Worm (Caenorhabditis elegans) whole organism, L1 larva: ENCODE measurements around the gene chil-24.
A peak's percentile ranks its signal among the peaks of the same experiment; 100 is the strongest.

ENCODE experiments used
- F16B12.6 ChIP-seq: fragments of 150-350 bp; optimal IDR thresholded peaks from 2 replicates; lab custom pipeline; 2014; ENCODE audit warnings: missing biosample characterization, missing genetic modification characterization
- Y116A8C.19 ChIP-seq: sonication (generic microtip); optimal IDR thresholded peaks from 2 replicates; lab custom pipeline; 2016; ENCODE audit warnings: missing compliant biosample characterization, missing genetic modification characterization, borderline replicate concordance
- alr-1 ChIP-seq: fragments of 200-800 bp; sonication (Bioruptor generic); optimal IDR thresholded peaks from 2 replicates; lab custom pipeline; 2018; ENCODE audit warnings: borderline replicate concordance, mild to moderate bottlenecking, missing genetic modification characterization, missing compliant biosample characterization
- blmp-1 ChIP-seq: fragments of 150-350 bp; optimal IDR thresholded peaks from 2 replicates; lab custom pipeline; 2014; ENCODE audit warnings: missing biosample characterization, missing genetic modification characterization
- ceh-63 ChIP-seq: fragments of 200-800 bp; sonication (Bioruptor generic); optimal IDR thresholded peaks from 2 replicates; lab custom pipeline; 2018; ENCODE audit warnings: mild to moderate bottlenecking, missing genetic modification characterization, missing compliant biosample characterization
- ceh-90 ChIP-seq: sonication (generic microtip); optimal IDR thresholded peaks from 2 replicates; lab custom pipeline; 2016; ENCODE audit warnings: missing genetic modification characterization, missing compliant biosample characterization
- ces-1 ChIP-seq: fragments of 150-350 bp; optimal IDR thresholded peaks from 2 replicates; lab custom pipeline; 2014; ENCODE audit warnings: missing biosample characterization, missing genetic modification reagents, missing genetic modification characterization
- dpl-1 ChIP-seq, 3 experiments: fragments of 150-350 bp in 2 of 3; sonication (generic microtip) in 1 of 3; optimal IDR thresholded peaks; 2 replicates each; lab custom pipeline; 2014 to 2017; ENCODE audit warnings: missing biosample characterization in 3 of 3, missing genetic modification characterization in 3 of 3, missing genetic modification reagents in 3 of 3
- dsc-1 ChIP-seq: sonication (generic microtip); optimal IDR thresholded peaks from 2 replicates; lab custom pipeline; 2016; ENCODE audit warnings: mild to moderate bottlenecking, missing genetic modification characterization, missing compliant biosample characterization
- efl-1 ChIP-seq, 4 experiments: fragments of 150-350 bp; optimal IDR thresholded peaks in 3 of 4; peaks in 1 of 4; 1 replicate in 1 of 4; 2 replicates in 3 of 4; lab custom pipeline; 2014; ENCODE audit warnings: missing biosample characterization in 2 of 4, missing genetic modification characterization in 2 of 4, missing genetic modification reagents in 2 of 4
- fkh-10 ChIP-seq: sonication (generic microtip); optimal IDR thresholded peaks from 2 replicates; lab custom pipeline; 2017; ENCODE audit warnings: missing biosample characterization, missing genetic modification reagents, missing genetic modification characterization
- fkh-4 ChIP-seq: sonication (generic microtip); optimal IDR thresholded peaks from 2 replicates; lab custom pipeline; 2016; ENCODE audit warnings: missing compliant biosample characterization, missing genetic modification characterization, borderline replicate concordance
- grh-1 ChIP-seq: fragments of 200-800 bp; sonication (Bioruptor generic); IDR thresholded peaks from 2 replicates; pipeline ENCODE4 v1.3.6; 2022; ENCODE audit warnings: missing genetic modification reagents, missing genetic modification characterization, missing compliant biosample characterization
- hpl-2 ChIP-seq: fragments of 150-350 bp; optimal IDR thresholded peaks from 2 replicates; lab custom pipeline; 2014; ENCODE audit warnings: missing biosample characterization, missing genetic modification reagents, missing genetic modification characterization
- isw-1 ChIP-seq: fragments of 200-800 bp; sonication (Bioruptor generic); IDR thresholded peaks from 2 replicates; pipeline ENCODE4 v1.3.6; 2022; ENCODE audit warnings: missing genetic modification characterization, missing compliant biosample characterization
- lin-14 ChIP-seq: fragments of 200-800 bp; sonication (Bioruptor generic); optimal IDR thresholded peaks from 2 replicates; lab custom pipeline; 2018; ENCODE audit warnings: mild to moderate bottlenecking, missing genetic modification characterization, moderate library complexity, missing compliant biosample characterization
- lin-35 ChIP-seq, 2 experiments: fragments of 150-350 bp; optimal IDR thresholded peaks; 2 replicates each; lab custom pipeline; 2014; ENCODE audit warnings: missing biosample characterization in 2 of 2, missing genetic modification characterization in 2 of 2, missing genetic modification reagents in 2 of 2
- lin-39 ChIP-seq: fragments of 150-350 bp; optimal IDR thresholded peaks from 2 replicates; lab custom pipeline; 2014; ENCODE audit warnings: missing biosample characterization, missing genetic modification reagents, missing genetic modification characterization
- lsy-2 ChIP-seq, 2 experiments: fragments of 150-350 bp; optimal IDR thresholded peaks; 2 replicates each; lab custom pipeline; 2014; ENCODE audit warnings: missing biosample characterization in 2 of 2, missing genetic modification characterization in 2 of 2
- mdl-1 ChIP-seq, 2 experiments: fragments of 150-350 bp; optimal IDR thresholded peaks; 2 replicates each; lab custom pipeline; 2014 to 2017; ENCODE audit warnings: missing biosample characterization in 2 of 2, missing genetic modification characterization in 2 of 2, inconsistent platforms in 1 of 2
- mep-1 ChIP-seq: fragments of 150-350 bp; optimal IDR thresholded peaks from 2 replicates; lab custom pipeline; 2014; ENCODE audit warnings: missing biosample characterization, missing genetic modification characterization
- nhr-11 ChIP-seq: fragments of 150-350 bp; optimal IDR thresholded peaks from 2 replicates; lab custom pipeline; 2014; ENCODE audit warnings: missing biosample characterization, missing genetic modification characterization
- nhr-20 ChIP-seq: sonication (generic microtip); optimal IDR thresholded peaks from 2 replicates; lab custom pipeline; 2016; ENCODE audit warnings: mild to moderate bottlenecking, missing genetic modification characterization, missing compliant biosample characterization
- nhr-47 ChIP-seq: sonication (generic microtip); optimal IDR thresholded peaks from 2 replicates; lab custom pipeline; 2016; ENCODE audit warnings: mild to moderate bottlenecking, missing genetic modification characterization, moderate library complexity, missing compliant biosample characterization
- nhr-71 ChIP-seq: sonication (generic microtip); optimal IDR thresholded peaks from 2 replicates; lab custom pipeline; 2016; ENCODE audit warnings: mild to moderate bottlenecking, missing genetic modification characterization, moderate library complexity, missing compliant biosample characterization
- nhr-76 ChIP-seq: sonication (generic microtip); optimal IDR thresholded peaks from 2 replicates; lab custom pipeline; 2017; ENCODE audit warnings: missing biosample characterization, missing genetic modification characterization
- nhr-84 ChIP-seq: sonication (generic microtip); optimal IDR thresholded peaks from 2 replicates; lab custom pipeline; 2017; ENCODE audit warnings: missing biosample characterization, missing genetic modification characterization
- nhr-85 ChIP-seq: sonication (generic microtip); peaks from one replicate; lab custom pipeline; 2016; ENCODE audit warnings: missing genetic modification characterization, inconsistent platforms, missing compliant biosample characterization
- nhr-90 ChIP-seq: sonication (generic microtip); optimal IDR thresholded peaks from 2 replicates; lab custom pipeline; 2016; ENCODE audit warnings: mild to moderate bottlenecking, missing genetic modification characterization, missing compliant biosample characterization; ENCODE audit not compliant: poor library complexity
- pag-3 ChIP-seq: sonication (generic microtip); optimal IDR thresholded peaks from 2 replicates; lab custom pipeline; 2017; ENCODE audit warnings: missing genetic modification characterization, mild to moderate bottlenecking, missing compliant biosample characterization, antibody characterized with exemption, borderline replicate concordance; ENCODE audit not compliant: insufficient read depth
- rnt-1 ChIP-seq: sonication (generic microtip); optimal IDR thresholded peaks from 2 replicates; lab custom pipeline; 2016; ENCODE audit warnings: mild to moderate bottlenecking, missing genetic modification characterization, moderate library complexity, missing compliant biosample characterization
- skn-1 ChIP-seq: fragments of 150-350 bp; optimal IDR thresholded peaks from 2 replicates; lab custom pipeline; 2014; ENCODE audit warnings: missing biosample characterization, missing genetic modification characterization
- snpc-4 ChIP-seq: fragments of 150-350 bp; optimal IDR thresholded peaks from 2 replicates; lab custom pipeline; 2014; ENCODE audit warnings: missing biosample characterization, missing genetic modification characterization
- snu-23 ChIP-seq: sonication (generic microtip); optimal IDR thresholded peaks from 2 replicates; lab custom pipeline; 2016; ENCODE audit warnings: missing genetic modification characterization, missing compliant biosample characterization
- sox-4 ChIP-seq: sonication (generic microtip); optimal IDR thresholded peaks from 2 replicates; lab custom pipeline; 2016; ENCODE audit warnings: missing genetic modification characterization, missing compliant biosample characterization
- sptf-1 ChIP-seq: fragments of 150-350 bp; optimal IDR thresholded peaks from 2 replicates; lab custom pipeline; 2014; ENCODE audit warnings: missing biosample characterization, missing genetic modification characterization
- sup-37 ChIP-seq: fragments of 200-800 bp; sonication (Bioruptor generic); optimal IDR thresholded peaks from 2 replicates; lab custom pipeline; 2018; ENCODE audit warnings: mild to moderate bottlenecking, missing genetic modification characterization, missing compliant biosample characterization
- swsn-7 ChIP-seq: sonication (generic microtip); optimal IDR thresholded peaks from 2 replicates; lab custom pipeline; 2016; ENCODE audit warnings: missing genetic modification characterization, missing compliant biosample characterization
- tbx-2 ChIP-seq: sonication (generic microtip); optimal IDR thresholded peaks from 2 replicates; lab custom pipeline; 2016; ENCODE audit warnings: missing genetic modification characterization, missing compliant biosample characterization
- unc-30 ChIP-seq: sonication (generic microtip); optimal IDR thresholded peaks from 2 replicates; lab custom pipeline; 2017; ENCODE audit warnings: missing biosample characterization, missing genetic modification characterization
- unc-98 ChIP-seq: fragments of 200-800 bp; sonication (Bioruptor generic); IDR thresholded peaks from 2 replicates; pipeline ENCODE4 v1.3.6; 2022; ENCODE audit warnings: missing genetic modification characterization, missing compliant biosample characterization
- xbp-1 ChIP-seq: sonication (generic microtip); optimal IDR thresholded peaks from 2 replicates; lab custom pipeline; 2016; ENCODE audit warnings: missing genetic modification characterization, missing compliant biosample characterization
- zip-4 ChIP-seq: fragments of 200-800 bp; sonication (Bioruptor generic); optimal IDR thresholded peaks from 2 replicates; lab custom pipeline; 2018; ENCODE audit warnings: mild to moderate bottlenecking, missing genetic modification characterization, moderate library complexity, missing compliant biosample characterization
- ztf-4 ChIP-seq: fragments of 150-350 bp; optimal IDR thresholded peaks from 2 replicates; lab custom pipeline; 2014; ENCODE audit warnings: missing biosample characterization, missing genetic modification characterization

chil-24 gene

DNA sequence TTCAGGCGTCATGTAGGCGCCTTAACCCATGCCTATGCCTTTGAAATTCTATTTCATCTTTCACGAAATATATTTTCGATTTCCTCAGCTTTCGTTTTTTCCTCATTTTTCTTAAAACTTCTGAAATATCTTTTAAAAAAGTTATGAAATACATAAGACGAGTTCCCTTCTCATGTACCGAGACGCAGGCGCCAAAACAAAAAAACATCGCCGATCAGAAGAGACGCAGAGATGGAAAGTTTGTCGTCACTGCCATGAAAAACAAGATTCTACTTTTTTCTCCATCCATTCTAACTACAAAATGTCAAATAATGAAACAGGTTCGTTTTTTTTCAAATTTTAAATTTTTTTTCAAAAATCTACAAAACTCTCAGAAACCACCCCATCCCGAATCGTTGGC, at the start of gene chil-24:
chil-24 (plus strand) TSS at position 156 of the 400 bp plus-strand sequence.
- TF ChIP-seq nhr-90 (tag; lab: Kevin White, UChicago): no peak
- no peak for TF ChIP-seq nhr-71 (tag; lab: Kevin White, UChicago)
- TF ChIP-seq mdl-1 (tag; optimal IDR thresholded peaks at IDR 0.05; lab: Kevin White, UChicago): peak in 1 of 2 experiments; percentile 16
- TF ChIP-seq snu-23 (GFP tag; lab: Kevin White, UChicago): peak; percentile 44
- peak; percentile 13 for TF ChIP-seq F16B12.6 (tag; lab: Kevin White, UChicago)
- no peak for TF ChIP-seq unc-98 (GFP tag; lab: Robert Waterston, UW)
- no peak for TF ChIP-seq fkh-4 (tag; lab: Kevin White, UChicago)
- no peak for TF ChIP-seq isw-1 (GFP tag; lab: Robert Waterston, UW)
- TF ChIP-seq lin-39 (tag; lab: Kevin White, UChicago): no peak
- peak; percentile 45 for TF ChIP-seq skn-1
- no peak for TF ChIP-seq alr-1
- TF ChIP-seq nhr-76 (tag; lab: Kevin White, UChicago): no peak
- peak; percentile 16 for TF ChIP-seq snpc-4 (tag; lab: Kevin White, UChicago)
- TF ChIP-seq zip-4: no peak
- TF ChIP-seq nhr-11 (tag; lab: Kevin White, UChicago): no peak
- TF ChIP-seq nhr-47 (tag; lab: Kevin White, UChicago): no peak
- TF ChIP-seq dpl-1 (GFP tag; optimal IDR thresholded peaks at IDR 0.05; lab: Kevin White, UChicago): peak in 2 of 3 experiments; percentile 9 to 11
- no peak for TF ChIP-seq pag-3 (tag; lab: Kevin White, UChicago)
- TF ChIP-seq sup-37 (GFP tag; lab: Kevin White, UChicago): no peak
- TF ChIP-seq mep-1: peak; percentile 33
- TF ChIP-seq dsc-1: no peak
- no peak for TF ChIP-seq ztf-4 (tag; lab: Kevin White, UChicago)
- peak; percentile 77 for TF ChIP-seq nhr-85 (tag; lab: Kevin White, UChicago)
- no peak for TF ChIP-seq xbp-1 (tag; lab: Kevin White, UChicago)
- no peak for TF ChIP-seq grh-1
- no peak for TF ChIP-seq ceh-63
- TF ChIP-seq nhr-20 (tag; lab: Kevin White, UChicago): peak; percentile 53
- TF ChIP-seq efl-1 (optimal IDR thresholded peaks at IDR 0.05; lab: Kevin White, UChicago): peak; percentile 56 to 68
- TF ChIP-seq efl-1 (GFP tag; optimal IDR thresholded peaks at IDR 0.05 in 1 of 2; lab: Kevin White, UChicago): peak; percentile 14 to 92
- no peak for TF ChIP-seq fkh-10 (GFP tag; lab: Kevin White, UChicago)
- peak in 1 of 2 experiments; percentile 59 for TF ChIP-seq lin-35 (GFP tag; optimal IDR thresholded peaks at IDR 0.05; lab: Kevin White, UChicago)
- TF ChIP-seq hpl-2 (GFP tag; lab: Kevin White, UChicago): peak; percentile 12
- TF ChIP-seq nhr-84: no peak
- TF ChIP-seq Y116A8C.19: no peak
- TF ChIP-seq lsy-2 (tag; optimal IDR thresholded peaks at IDR 0.05; lab: Kevin White, UChicago): peak in 1 of 2 experiments; percentile 36
- no peak for TF ChIP-seq sox-4 (tag; lab: Kevin White, UChicago)
- no peak for TF ChIP-seq unc-30 (tag; lab: Kevin White, UChicago)
- no peak for TF ChIP-seq ces-1 (GFP tag; lab: Kevin White, UChicago)
- TF ChIP-seq blmp-1: peak; percentile 21
- no peak for TF ChIP-seq sptf-1 (tag; lab: Kevin White, UChicago)
- TF ChIP-seq lin-14: no peak
- TF ChIP-seq tbx-2 (tag; lab: Kevin White, UChicago): no peak
- TF ChIP-seq ceh-90: no peak
- TF ChIP-seq swsn-7 (tag; lab: Kevin White, UChicago): peak; percentile 5
- peak; percentile 61 for TF ChIP-seq rnt-1 (tag; lab: Kevin White, UChicago)
